Worm (Caenorhabditis elegans) whole organism, young adult: ENCODE results near the gene B0495.7.

Experiments used
- B0019.2 ChIP-seq: fragments of 200-800 bp; sonication (Bioruptor generic); conservative IDR thresholded peaks from 2 replicates; pipeline ENCODE4 v1.3.6; 2022; ENCODE audit warnings: missing genetic modification reagents, missing genetic modification characterization, missing compliant biosample characterization
- B0261.1 ChIP-seq: sonication (generic microtip); optimal IDR thresholded peaks from 2 replicates; lab custom pipeline; 2016; ENCODE audit warnings: mild to moderate bottlenecking, missing genetic modification characterization, moderate library complexity, missing compliant biosample characterization
- C17E4.6 ChIP-seq: fragments of 200-800 bp; sonication (Bioruptor generic); IDR thresholded peaks from 2 replicates; pipeline ENCODE4 v1.3.6; 2022; ENCODE audit warnings: missing genetic modification reagents, missing genetic modification characterization, missing compliant biosample characterization
- D2030.7 ChIP-seq: fragments of 200-800 bp; sonication (Bioruptor generic); IDR thresholded peaks from 2 replicates; pipeline ENCODE4 v1.3.6; 2022; ENCODE audit warnings: missing genetic modification reagents, missing genetic modification characterization, missing compliant biosample characterization
- F10E7.11 ChIP-seq: sonication (generic microtip); optimal IDR thresholded peaks from 2 replicates; lab custom pipeline; 2017; ENCODE audit warnings: mild to moderate bottlenecking, missing genetic modification characterization, moderate library complexity, missing compliant biosample characterization
- F23B12.7 ChIP-seq: sonication (generic microtip); optimal IDR thresholded peaks from 2 replicates; lab custom pipeline; 2017; ENCODE audit warnings: missing genetic modification characterization, mild to moderate bottlenecking, missing compliant biosample characterization, antibody characterized with exemption, moderate library complexity; ENCODE audit not compliant: insufficient read depth
- F33H1.4 ChIP-seq: fragments of 200-800 bp; sonication (Bioruptor generic); IDR thresholded peaks from 2 replicates; pipeline ENCODE4 v1.3.6; 2022; ENCODE audit warnings: missing genetic modification reagents, missing genetic modification characterization, missing compliant biosample characterization
- F57C9.4 ChIP-seq: sonication (generic microtip); optimal IDR thresholded peaks from 2 replicates; lab custom pipeline; 2017; ENCODE audit warnings: mild to moderate bottlenecking, missing genetic modification characterization, missing compliant biosample characterization
- K12H6.12 ChIP-seq: fragments of 200-800 bp; sonication (Bioruptor generic); optimal IDR thresholded peaks from 2 replicates; lab custom pipeline; 2018; ENCODE audit warnings: mild to moderate bottlenecking, missing genetic modification characterization, missing compliant biosample characterization
- T26A5.8 ChIP-seq: sonication (generic microtip); optimal IDR thresholded peaks from 2 replicates; lab custom pipeline; 2016; ENCODE audit warnings: missing genetic modification characterization, missing compliant biosample characterization
- Y53F4B.3 ChIP-seq: fragments of 200-800 bp; sonication (Bioruptor generic); IDR thresholded peaks from 2 replicates; pipeline ENCODE4 v1.3.6; 2022; ENCODE audit warnings: missing genetic modification reagents, missing genetic modification characterization, missing compliant biosample characterization
- Y67H2A.10 ChIP-seq: fragments of 200-800 bp; sonication (Bioruptor generic); conservative IDR thresholded peaks from 2 replicates; pipeline ENCODE4 v1.3.6; 2022; ENCODE audit warnings: missing genetic modification reagents, missing genetic modification characterization, missing compliant biosample characterization
- Y79H2A.3 ChIP-seq: fragments of 200-800 bp; sonication (Bioruptor generic); conservative IDR thresholded peaks from 2 replicates; pipeline ENCODE4 v1.3.6; 2022; ENCODE audit warnings: missing genetic modification reagents, missing genetic modification characterization, missing compliant biosample characterization
- ZK185.1 ChIP-seq: sonication (generic microtip); optimal IDR thresholded peaks from 2 replicates; lab custom pipeline; 2016; ENCODE audit warnings: mild to moderate bottlenecking, missing genetic modification characterization, missing compliant biosample characterization; ENCODE audit not compliant: poor library complexity, severe bottlenecking
- aptf-3 ChIP-seq: fragments of 200-800 bp; sonication (Bioruptor generic); IDR thresholded peaks from 2 replicates; pipeline ENCODE4 v1.3.6; 2022; ENCODE audit warnings: missing genetic modification characterization, missing compliant biosample characterization
- attf-3 ChIP-seq: fragments of 200-800 bp; sonication (Bioruptor generic); conservative IDR thresholded peaks from 2 replicates; pipeline ENCODE4 v1.3.6; 2022; ENCODE audit warnings: missing genetic modification reagents, missing genetic modification characterization, missing compliant biosample characterization
- attf-5 ChIP-seq: fragments of 200-800 bp; sonication (Bioruptor generic); optimal IDR thresholded peaks from 2 replicates; lab custom pipeline; 2018; ENCODE audit warnings: mild to moderate bottlenecking, missing genetic modification characterization, missing compliant biosample characterization
- attf-6 ChIP-seq: fragments of 200-800 bp; sonication (Bioruptor generic); IDR thresholded peaks from 2 replicates; pipeline ENCODE4 v1.3.6; 2022; ENCODE audit warnings: missing genetic modification reagents, missing genetic modification characterization, missing compliant biosample characterization
- ccch-3 ChIP-seq: fragments of 200-800 bp; sonication (Bioruptor generic); optimal IDR thresholded peaks from 2 replicates; lab custom pipeline; 2018; ENCODE audit warnings: mild to moderate bottlenecking, missing genetic modification characterization, missing compliant biosample characterization
- cebp-1 ChIP-seq, 2 experiments: fragments of 200-800 bp in 1 of 2; sonication (Bioruptor generic) in 1 of 2; sonication (generic microtip) in 1 of 2; IDR thresholded peaks in 1 of 2; optimal IDR thresholded peaks in 1 of 2; 2 replicates each; pipeline versions ENCODE4 v1.3.6 to Lab custom; 2017 to 2022; ENCODE audit warnings: missing compliant biosample characterization in 2 of 2, missing genetic modification characterization in 2 of 2, mild to moderate bottlenecking in 1 of 2, missing genetic modification reagents in 1 of 2, moderate library complexity in 1 of 2
- dox-1 ChIP-seq: fragments of 200-800 bp; sonication (Bioruptor generic); IDR thresholded peaks from 2 replicates; pipeline ENCODE4 v1.3.6; 2022; ENCODE audit warnings: missing genetic modification reagents, missing genetic modification characterization, missing compliant biosample characterization
- egl-18 ChIP-seq: fragments of 200-800 bp; sonication (Bioruptor generic); IDR thresholded peaks from 2 replicates; pipeline ENCODE4 v1.3.6; 2022; ENCODE audit warnings: missing genetic modification reagents, missing genetic modification characterization, missing compliant biosample characterization
- egl-44 ChIP-seq: fragments of 200-800 bp; sonication (Bioruptor generic); IDR thresholded peaks from 2 replicates; pipeline ENCODE4 v1.3.6; 2022; ENCODE audit warnings: missing genetic modification reagents, missing genetic modification characterization, missing compliant biosample characterization
- egrh-3 ChIP-seq: fragments of 200-800 bp; sonication (Bioruptor generic); IDR thresholded peaks from 2 replicates; pipeline ENCODE4 v1.3.6; 2022; ENCODE audit warnings: missing genetic modification reagents, missing genetic modification characterization, missing compliant biosample characterization
- gei-17 ChIP-seq: fragments of 200-800 bp; sonication (Bioruptor generic); optimal IDR thresholded peaks from 2 replicates; lab custom pipeline; 2018; ENCODE audit warnings: mild to moderate bottlenecking, missing genetic modification characterization, missing compliant biosample characterization
- him-1 ChIP-seq: sonication (generic microtip); optimal IDR thresholded peaks from 2 replicates; lab custom pipeline; 2016; ENCODE audit warnings: missing genotype, missing genetic modification reagents, missing genetic modification characterization, missing compliant biosample characterization
- let-607 ChIP-seq, 2 experiments: fragments of 200-800 bp in 1 of 2; sonication (Bioruptor generic) in 1 of 2; sonication (generic microtip) in 1 of 2; optimal IDR thresholded peaks; 2 replicates each; lab custom pipeline; 2016 to 2018; ENCODE audit warnings: mild to moderate bottlenecking in 2 of 2, missing compliant biosample characterization in 2 of 2, missing genetic modification characterization in 2 of 2, moderate library complexity in 2 of 2, missing genotype in 1 of 2
- lin-54 ChIP-seq: fragments of 200-800 bp; sonication (Bioruptor generic); optimal IDR thresholded peaks from 2 replicates; lab custom pipeline; 2018; ENCODE audit warnings: mild to moderate bottlenecking, missing genetic modification characterization, missing compliant biosample characterization
- lir-1 ChIP-seq: fragments of 200-800 bp; sonication (Bioruptor generic); conservative IDR thresholded peaks from 2 replicates; pipeline ENCODE4 v1.3.6; 2022; ENCODE audit warnings: missing genetic modification reagents, missing genetic modification characterization, missing compliant biosample characterization
- lsl-1 ChIP-seq: fragments of 200-800 bp; sonication (Bioruptor generic); optimal IDR thresholded peaks from 2 replicates; lab custom pipeline; 2018; ENCODE audit warnings: mild to moderate bottlenecking, missing genetic modification characterization, moderate library complexity, missing compliant biosample characterization
- lsy-27 ChIP-seq: sonication (generic microtip); optimal IDR thresholded peaks from 2 replicates; lab custom pipeline; 2017; ENCODE audit warnings: missing genetic modification characterization, mild to moderate bottlenecking, missing compliant biosample characterization, antibody characterized with exemption, missing genotype, borderline replicate concordance; ENCODE audit not compliant: insufficient read depth
- madf-6 ChIP-seq: fragments of 200-800 bp; sonication (Bioruptor generic); IDR thresholded peaks from 2 replicates; pipeline ENCODE4 v1.3.6; 2022; ENCODE audit warnings: missing genetic modification reagents, missing genetic modification characterization, missing compliant biosample characterization
- nfya-1 ChIP-seq: sonication (generic microtip); optimal IDR thresholded peaks from 2 replicates; lab custom pipeline; 2017; ENCODE audit warnings: antibody characterized with exemption, missing compliant biosample characterization, missing genetic modification characterization, borderline replicate concordance; ENCODE audit not compliant: insufficient read depth
- nfya-2 ChIP-seq: fragments of 200-800 bp; sonication (Bioruptor generic); IDR thresholded peaks from 2 replicates; pipeline ENCODE4 v1.3.6; 2022; ENCODE audit warnings: missing genetic modification reagents, missing genetic modification characterization, missing compliant biosample characterization
- nhr-80 ChIP-seq: sonication (generic microtip); optimal IDR thresholded peaks from 2 replicates; lab custom pipeline; 2016; ENCODE audit warnings: missing genetic modification characterization, missing compliant biosample characterization
- nhr-90 ChIP-seq: sonication (generic microtip); optimal IDR thresholded peaks from 2 replicates; lab custom pipeline; 2016; ENCODE audit warnings: missing genotype, mild to moderate bottlenecking, missing genetic modification characterization, missing compliant biosample characterization
- pbrm-1 ChIP-seq: fragments of 200-800 bp; sonication (Bioruptor generic); IDR thresholded peaks from 2 replicates; pipeline ENCODE4 v1.3.6; 2022; ENCODE audit warnings: missing genetic modification reagents, missing genetic modification characterization, missing compliant biosample characterization
- pha-4 ChIP-seq: fragments of 150-350 bp; sonication (generic microtip); optimal IDR thresholded peaks from 2 replicates; lab custom pipeline; 2014; ENCODE audit warnings: missing biosample characterization, missing genetic modification reagents, missing genetic modification characterization
- repo-1 ChIP-seq: sonication (generic microtip); optimal IDR thresholded peaks from 2 replicates; lab custom pipeline; 2017; ENCODE audit warnings: mild to moderate bottlenecking, missing genetic modification characterization, missing compliant biosample characterization
- rpc-1 ChIP-seq, 2 experiments: fragments of 150-350 bp in 1 of 2; sonication (generic microtip) in 1 of 2; optimal IDR thresholded peaks; 2 replicates each; lab custom pipeline; 2014 to 2018; ENCODE audit warnings: missing biosample characterization in 1 of 2, missing genetic modification characterization in 1 of 2, missing genetic modification reagents in 1 of 2, missing genotype in 1 of 2
- xnd-1 ChIP-seq: sonication (generic microtip); optimal IDR thresholded peaks from 2 replicates; lab custom pipeline; 2016; ENCODE audit warnings: missing genotype, missing genetic modification reagents, missing genetic modification characterization, missing compliant biosample characterization
- zfh-2 ChIP-seq: fragments of 200-800 bp; sonication (Bioruptor generic); conservative IDR thresholded peaks from 2 replicates; pipeline ENCODE4 v1.3.6; 2022; ENCODE audit warnings: missing genetic modification reagents, missing genetic modification characterization, missing compliant biosample characterization
- zim-3 ChIP-seq: sonication (generic microtip); optimal IDR thresholded peaks from 2 replicates; lab custom pipeline; 2017; ENCODE audit warnings: mild to moderate bottlenecking, missing genetic modification characterization, moderate library complexity, missing compliant biosample characterization
- ztf-25 ChIP-seq: fragments of 200-800 bp; sonication (Bioruptor generic); IDR thresholded peaks from 2 replicates; pipeline ENCODE4 v1.3.6; 2022; ENCODE audit warnings: missing genetic modification reagents, missing genetic modification characterization, missing compliant biosample characterization
- ztf-26 ChIP-seq: sonication (generic microtip); optimal IDR thresholded peaks from 2 replicates; lab custom pipeline; 2017; ENCODE audit warnings: missing genetic modification characterization, missing compliant biosample characterization
- ztf-6 ChIP-seq: fragments of 200-800 bp; sonication (Bioruptor generic); IDR thresholded peaks from 2 replicates; pipeline ENCODE4 v1.3.6; 2022; ENCODE audit warnings: missing genetic modification reagents, missing genetic modification characterization, missing compliant biosample characterization

The B0495.7 gene

DNA sequence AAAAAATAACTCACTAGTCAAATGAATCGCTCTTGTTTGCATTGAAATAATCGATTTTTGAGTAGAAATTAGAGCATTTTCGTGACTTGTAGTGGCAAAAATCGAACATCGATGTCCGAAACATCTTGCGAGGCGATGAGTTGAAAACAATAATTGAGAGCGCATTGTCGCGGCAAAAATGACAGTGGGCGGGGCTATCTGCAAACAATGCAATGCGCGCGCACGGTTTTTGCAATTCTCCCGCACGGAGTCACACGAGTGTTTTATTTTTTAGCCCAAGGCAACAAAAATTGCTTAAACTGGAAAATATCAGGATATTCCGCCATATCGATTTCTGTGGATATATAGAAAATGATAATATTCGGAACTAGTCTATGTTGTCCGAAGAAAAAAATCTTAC lies 3.5 kb upstream of the B0495.7 start, which contains the start of gene B0495.9 (continued):
- TF ChIP-seq gei-17 (GFP tag; lab: Kevin White, UChicago), result no peak
- TF ChIP-seq F23B12.7, result peak; percentile 26
- no peak for TF ChIP-seq Y67H2A.10 (GFP tag; lab: Robert Waterston, UW)
- TF ChIP-seq F57C9.4 (tag; lab: Kevin White, UChicago), result no peak
- no peak for TF ChIP-seq ztf-26
- TF ChIP-seq egrh-3 (GFP tag; lab: Robert Waterston, UW), result no peak
- TF ChIP-seq nfya-1, result no peak
- peak; percentile 66 for TF ChIP-seq madf-6 (GFP tag; lab: Robert Waterston, UW)
- TF ChIP-seq Y79H2A.3 (GFP tag; lab: Robert Waterston, UW), result no peak
- peak; percentile 51 for TF ChIP-seq nhr-80 (tag; lab: Kevin White, UChicago)
- no peak for TF ChIP-seq F33H1.4
- TF ChIP-seq lsy-27, result no peak
- no peak for TF ChIP-seq zim-3 (tag; lab: Kevin White, UChicago)
- 0 out of 2 replicates have a peak, but pooled peaks have one; percentile 45 for TF ChIP-seq ztf-25
- TF ChIP-seq him-1 (tag; lab: Kevin White, UChicago), result peak; percentile 26
- TF ChIP-seq D2030.7 (GFP tag; lab: Robert Waterston, UW), result no peak
- no peak for TF ChIP-seq F10E7.11 (tag; lab: Kevin White, UChicago)
- no peak for TF ChIP-seq C17E4.6 (GFP tag; lab: Robert Waterston, UW)
- peak; percentile 51; the same call in 1 of the 2 replicates for TF ChIP-seq pbrm-1 (GFP tag; lab: Robert Waterston, UW)
- TF ChIP-seq ZK185.1 (tag; lab: Kevin White, UChicago), result peak; percentile 66
- peak; percentile 12 for TF ChIP-seq xnd-1 (tag; lab: Kevin White, UChicago)
- peak; percentile 19 for TF ChIP-seq K12H6.12 (tag; lab: Kevin White, UChicago)
- TF ChIP-seq nhr-90, result no peak
- no peak for TF ChIP-seq zfh-2 (GFP tag; lab: Robert Waterston, UW)
- TF ChIP-seq aptf-3, result no peak
- peak; percentile 43 for TF ChIP-seq lin-54 (GFP tag; lab: Kevin White, UChicago)
- TF ChIP-seq pha-4, result no peak
- TF ChIP-seq repo-1 (tag; lab: Kevin White, UChicago), result no peak
- peak; percentile 60 for TF ChIP-seq attf-5 (GFP tag; lab: Kevin White, UChicago)
- no peak for TF ChIP-seq B0261.1 (tag; lab: Kevin White, UChicago)
- TF ChIP-seq lsl-1, result peak; percentile 60
- TF ChIP-seq Y53F4B.3, result no peak
- no peak for TF ChIP-seq lir-1
- no peak for TF ChIP-seq egl-44 (GFP tag; lab: Robert Waterston, UW)
- no peak for TF ChIP-seq cebp-1 (GFP tag; IDR thresholded peaks at IDR 0.05; lab: Robert Waterston, UW)
- TF ChIP-seq cebp-1 (tag; optimal IDR thresholded peaks at IDR 0.05; lab: Kevin White, UChicago), result peak; percentile 63
- TF ChIP-seq attf-3 (GFP tag; lab: Robert Waterston, UW), result 0 out of 2 replicates have a peak, but pooled peaks have one; percentile 38
- no peak for TF ChIP-seq let-607 (tag; optimal IDR thresholded peaks at IDR 0.05; lab: Kevin White, UChicago)

DNA sequence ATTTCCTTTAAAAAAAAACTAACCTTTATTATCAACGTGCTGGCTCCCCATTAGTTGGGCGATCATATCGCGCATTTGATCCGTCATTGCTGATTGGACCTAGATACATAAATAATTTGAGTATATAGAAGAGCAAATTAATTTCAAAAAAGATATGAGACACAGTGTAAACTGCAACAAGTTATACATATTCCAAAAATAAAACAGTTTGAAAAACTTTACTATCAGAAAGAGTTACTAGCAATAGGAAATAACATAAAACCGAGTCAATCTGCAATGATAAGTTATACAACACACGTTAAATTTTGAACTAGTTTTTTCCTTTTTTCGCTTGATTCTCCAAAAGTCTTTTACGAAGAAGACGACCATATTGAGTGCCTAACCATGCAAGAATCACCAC lies 2.4 kb upstream of the B0495.7 start, which contains the start of gene luc-7L:
TSS of gene luc-7L (minus strand) at position 101 of the 400 bp plus-strand sequence.
- no peak for TF ChIP-seq egrh-3 (GFP tag; lab: Robert Waterston, UW)
- TF ChIP-seq B0019.2 (GFP tag; lab: Robert Waterston, UW), result no peak
- no peak for TF ChIP-seq T26A5.8
- no peak for TF ChIP-seq C17E4.6 (GFP tag; lab: Robert Waterston, UW)
- TF ChIP-seq rpc-1 (optimal IDR thresholded peaks at IDR 0.05; lab: Kevin White, UChicago), result no peak
- no peak for TF ChIP-seq rpc-1 (tag; optimal IDR thresholded peaks at IDR 0.05; lab: Kevin White, UChicago)
- no peak for TF ChIP-seq ccch-3 (GFP tag; lab: Kevin White, UChicago)
- TF ChIP-seq egl-18 (GFP tag; lab: Robert Waterston, UW), result no peak
- TF ChIP-seq nfya-2 (GFP tag; lab: Robert Waterston, UW), result no peak
- TF ChIP-seq ztf-6 (GFP tag; lab: Robert Waterston, UW), result no peak
- no peak for TF ChIP-seq Y67H2A.10 (GFP tag; lab: Robert Waterston, UW)
- no peak for TF ChIP-seq attf-6 (GFP tag; lab: Robert Waterston, UW)
- TF ChIP-seq dox-1 (GFP tag; lab: Robert Waterston, UW), result no peak
- TF ChIP-seq, all 124 proteins: peak for 0
